Worm (Caenorhabditis elegans) whole organism, mixed stage, embryonic: ENCODE data around the gene D1054.1.

ENCODE experiments used
- bed-3 ChIP-seq: fragments of 200-800 bp; sonication (Bioruptor generic); optimal IDR thresholded peaks from 3 replicates; lab custom pipeline; 2018; ENCODE audit warnings: mild to moderate bottlenecking, missing genetic modification characterization, moderate library complexity, missing compliant biosample characterization
- ceh-39 ChIP-seq: fragments of 150-350 bp; optimal IDR thresholded peaks from 2 replicates; lab custom pipeline; 2014; ENCODE audit warnings: missing biosample characterization, missing genetic modification characterization
- ceh-43 ChIP-seq: fragments of 200-800 bp; sonication (Bioruptor generic); optimal IDR thresholded peaks from 2 replicates; lab custom pipeline; 2018; ENCODE audit warnings: mild to moderate bottlenecking, missing genetic modification characterization, moderate library complexity, missing compliant biosample characterization
- ces-1 ChIP-seq: fragments of 150-350 bp; optimal IDR thresholded peaks from 2 replicates; lab custom pipeline; 2014; ENCODE audit warnings: missing biosample characterization, missing genetic modification reagents, missing genetic modification characterization
- cnd-1 ChIP-seq: fragments of 200-800 bp; sonication (Bioruptor generic); optimal IDR thresholded peaks from 2 replicates; lab custom pipeline; 2018; ENCODE audit warnings: mild to moderate bottlenecking, missing genetic modification characterization, missing compliant biosample characterization
- drap-1 ChIP-seq: fragments of 200-800 bp; sonication (Bioruptor generic); optimal IDR thresholded peaks from 3 replicates; lab custom pipeline; 2018; ENCODE audit warnings: mild to moderate bottlenecking, missing genetic modification characterization, missing compliant biosample characterization
- elt-3 ChIP-seq: fragments of 150-350 bp; optimal IDR thresholded peaks from 2 replicates; lab custom pipeline; 2014; ENCODE audit warnings: missing biosample characterization, missing genetic modification characterization
- ham-2 ChIP-seq: fragments of 200-800 bp; sonication (Bioruptor generic); optimal IDR thresholded peaks from 2 replicates; lab custom pipeline; 2018; ENCODE audit warnings: mild to moderate bottlenecking, missing genetic modification characterization, missing compliant biosample characterization
- hlh-1 ChIP-seq: fragments of 150-350 bp; optimal IDR thresholded peaks from 2 replicates; lab custom pipeline; 2014; ENCODE audit warnings: missing biosample characterization, missing genetic modification reagents, missing genetic modification characterization
- lin-13 ChIP-seq: fragments of 150-350 bp; optimal IDR thresholded peaks from 2 replicates; lab custom pipeline; 2014; ENCODE audit warnings: missing biosample characterization, missing genetic modification characterization
- lin-32 ChIP-seq: fragments of 200-800 bp; sonication (Bioruptor generic); optimal IDR thresholded peaks from 2 replicates; lab custom pipeline; 2018; ENCODE audit warnings: mild to moderate bottlenecking, missing genetic modification characterization, missing compliant biosample characterization
- lsy-2 ChIP-seq: fragments of 150-350 bp; optimal IDR thresholded peaks from 2 replicates; lab custom pipeline; 2014; ENCODE audit warnings: missing biosample characterization, missing genetic modification characterization
- mab-5 ChIP-seq: fragments of 150-350 bp; optimal IDR thresholded peaks from 2 replicates; lab custom pipeline; 2014; ENCODE audit warnings: missing biosample characterization, missing genetic modification characterization
- mep-1 ChIP-seq: fragments of 150-350 bp; optimal IDR thresholded peaks from 2 replicates; lab custom pipeline; 2017; ENCODE audit warnings: missing biosample characterization, missing genetic modification reagents, missing genetic modification characterization, inconsistent platforms
- mls-2 ChIP-seq: sonication (generic microtip); optimal IDR thresholded peaks from 2 replicates; lab custom pipeline; 2016; ENCODE audit warnings: mild to moderate bottlenecking, missing genetic modification characterization, moderate library complexity, missing compliant biosample characterization
- nhr-12 ChIP-seq: fragments of 150-350 bp; optimal IDR thresholded peaks from 2 replicates; lab custom pipeline; 2014; ENCODE audit warnings: missing biosample characterization, missing genetic modification characterization
- nhr-2 ChIP-seq: fragments of 150-350 bp; optimal IDR thresholded peaks from 2 replicates; lab custom pipeline; 2014; ENCODE audit warnings: missing biosample characterization, missing genetic modification characterization
- nhr-237 ChIP-seq: fragments of 150-350 bp; optimal IDR thresholded peaks from 2 replicates; lab custom pipeline; 2014; ENCODE audit warnings: missing biosample characterization, missing genetic modification characterization
- nhr-76 ChIP-seq: sonication (generic microtip); optimal IDR thresholded peaks from 2 replicates; lab custom pipeline; 2017; ENCODE audit warnings: missing biosample characterization, missing genetic modification characterization
- pha-4 ChIP-seq: fragments of 150-350 bp; optimal IDR thresholded peaks from 2 replicates; lab custom pipeline; 2018; ENCODE audit warnings: missing biosample characterization, missing genetic modification reagents, missing genetic modification characterization
- sem-2 ChIP-seq: fragments of 200-800 bp; sonication (Bioruptor generic); optimal IDR thresholded peaks from 2 replicates; lab custom pipeline; 2018; ENCODE audit warnings: mild to moderate bottlenecking, missing genetic modification characterization, missing compliant biosample characterization
- snpc-4 ChIP-seq: fragments of 150-350 bp; optimal IDR thresholded peaks from 2 replicates; lab custom pipeline; 2014; ENCODE audit warnings: missing biosample characterization, missing genetic modification characterization
- sptf-1 ChIP-seq: sonication (generic microtip); optimal IDR thresholded peaks from 2 replicates; lab custom pipeline; 2017; ENCODE audit warnings: mild to moderate bottlenecking, missing genetic modification characterization, moderate library complexity, missing compliant biosample characterization
- unc-120 ChIP-seq: sonication (generic microtip); optimal IDR thresholded peaks from 2 replicates; lab custom pipeline; 2017; ENCODE audit warnings: missing genetic modification characterization, missing compliant biosample characterization; ENCODE audit not compliant: poor library complexity, severe bottlenecking
- unc-39 ChIP-seq: fragments of 150-350 bp; optimal IDR thresholded peaks from 2 replicates; lab custom pipeline; 2014; ENCODE audit warnings: missing biosample characterization, missing genetic modification characterization
- zip-8 ChIP-seq: fragments of 150-350 bp; optimal IDR thresholded peaks from 2 replicates; lab custom pipeline; 2014; ENCODE audit warnings: missing biosample characterization, missing genetic modification characterization
- ztf-11 ChIP-seq: fragments of 150-350 bp; optimal IDR thresholded peaks from 2 replicates; lab custom pipeline; 2014; ENCODE audit warnings: missing biosample characterization, missing genetic modification characterization

The D1054.1 gene

DNA sequence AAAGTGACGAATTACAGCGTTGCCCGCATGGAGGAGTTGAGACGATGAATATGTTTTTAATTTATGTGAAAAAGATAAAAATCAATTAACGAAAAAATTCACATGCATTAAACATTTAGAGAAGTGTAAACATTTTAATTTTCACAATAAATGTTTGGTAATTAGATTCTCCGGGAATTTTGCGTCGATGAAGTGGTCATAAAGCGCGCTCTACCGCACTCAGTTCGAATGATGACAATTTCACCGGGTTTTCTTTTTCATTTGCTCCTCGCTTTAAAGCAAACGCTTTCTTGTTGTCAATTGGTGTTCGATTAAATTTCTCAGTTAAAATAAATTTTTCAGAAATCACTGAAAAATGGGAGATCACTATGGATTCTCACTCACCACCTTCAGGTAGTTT lies at the start of gene D1054.1, which contains the start of gene pas-2:
D1054.1 (minus strand) TSS at position 192 of the 400 bp plus-strand sequence.
pas-2 (plus strand) TSS at position 343 of the 400 bp plus-strand sequence.
- TF ChIP-seq unc-39 (no peak), ceh-39 (tag; lab: Kevin White, UChicago) (no peak), mep-1 (tag; lab: Kevin White, UChicago) (peak; percentile 15), ztf-11 (no peak), zip-8 (tag; lab: Kevin White, UChicago) (no peak), elt-3 (tag; lab: Kevin White, UChicago) (no peak), ceh-43 (no peak), ces-1 (peak; percentile 85), bed-3 (no peak)

DNA sequence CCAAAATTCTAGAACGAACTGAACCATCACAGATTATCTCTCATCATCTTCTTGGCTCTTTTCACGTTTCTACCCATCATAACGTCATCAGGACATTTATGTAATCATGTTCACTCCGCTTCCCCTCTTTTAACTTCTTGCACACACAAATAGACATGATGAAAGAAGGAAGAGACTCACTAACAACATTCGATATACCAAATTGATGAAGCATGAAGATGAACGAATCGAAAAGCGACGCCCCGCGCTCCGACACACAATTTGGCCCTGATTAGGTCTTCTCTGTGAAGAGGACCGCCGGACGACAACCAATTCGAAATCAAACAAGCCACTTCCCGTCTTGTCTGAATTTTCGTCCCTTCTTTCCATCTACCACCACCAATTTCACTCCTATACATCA lies 48.5 kb upstream of the D1054.1 start:
- no peak for TF ChIP-seq pha-4 (tag; lab: Kevin White, UChicago)
- no peak for TF ChIP-seq mab-5 (tag; lab: Kevin White, UChicago)
- no peak for TF ChIP-seq ham-2
- TF ChIP-seq nhr-12: no peak
- no peak for TF ChIP-seq snpc-4 (tag; lab: Kevin White, UChicago)
- peak; percentile 94 for TF ChIP-seq ces-1

DNA sequence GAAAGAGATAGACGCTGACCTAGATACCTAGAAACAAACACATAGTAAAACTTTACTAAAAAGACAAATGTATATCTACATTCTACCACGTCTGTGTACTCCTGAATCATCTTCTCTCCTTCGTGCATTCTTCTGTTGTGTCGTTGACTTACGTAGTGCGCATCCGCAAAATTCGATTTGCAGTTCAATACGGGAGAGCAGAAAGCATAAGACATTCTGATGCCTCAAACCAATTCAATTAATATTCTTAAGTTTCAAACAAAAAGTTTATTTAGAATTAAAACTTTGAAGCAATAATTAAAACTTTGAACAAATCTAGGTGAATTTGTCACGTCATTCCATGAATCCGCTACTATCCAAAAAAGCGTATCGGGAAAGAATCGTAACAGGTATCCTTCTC lies 46.8 kb upstream of the D1054.1 start:
- peak; percentile 88 for TF ChIP-seq ces-1
- no peak for TF ChIP-seq sem-2 (GFP tag; lab: Kevin White, UChicago)
- TF ChIP-seq lin-13 (tag; lab: Kevin White, UChicago): no peak
- TF ChIP-seq cnd-1 (tag; lab: Kevin White, UChicago): no peak
- no peak for TF ChIP-seq hlh-1

DNA sequence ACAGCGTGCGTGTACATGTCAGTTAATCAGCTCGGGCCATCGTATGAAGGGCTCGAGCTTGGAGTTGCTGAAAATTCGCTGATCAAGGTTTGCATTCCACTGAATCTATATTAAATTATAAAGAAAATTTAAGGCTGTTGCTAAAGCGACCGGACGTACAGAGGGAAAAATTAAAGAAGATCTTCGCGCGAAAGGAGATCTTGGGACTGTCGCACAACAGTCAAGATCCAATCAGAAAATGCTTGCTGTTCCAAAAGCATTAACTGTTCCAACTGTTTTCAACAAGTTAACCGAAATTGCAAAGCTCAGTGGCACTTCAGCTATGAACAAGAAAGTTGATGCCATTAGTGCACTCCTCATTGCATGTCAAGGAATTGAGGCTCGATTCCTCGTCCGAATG lies 44.3 kb upstream of the D1054.1 start:
- TF ChIP-seq pha-4 (tag; lab: Kevin White, UChicago): no peak
- no peak for TF ChIP-seq mab-5 (tag; lab: Kevin White, UChicago)
- TF ChIP-seq mls-2 (tag; lab: Kevin White, UChicago): no peak
- TF ChIP-seq zip-8 (tag; lab: Kevin White, UChicago): no peak
- TF ChIP-seq unc-39: no peak
- TF ChIP-seq unc-120 (tag; lab: Kevin White, UChicago): no peak
- TF ChIP-seq drap-1 (GFP tag; lab: Kevin White, UChicago): no peak
- no peak for TF ChIP-seq lin-32 (GFP tag; lab: Kevin White, UChicago)
- no peak for TF ChIP-seq ceh-43
- no peak for TF ChIP-seq nhr-12
- TF ChIP-seq snpc-4 (tag; lab: Kevin White, UChicago): no peak
- TF ChIP-seq nhr-2: no peak
- no peak for TF ChIP-seq ceh-39 (tag; lab: Kevin White, UChicago)
- TF ChIP-seq ces-1: no peak
- TF ChIP-seq nhr-76 (tag; lab: Kevin White, UChicago): no peak
- TF ChIP-seq bed-3: no peak

DNA sequence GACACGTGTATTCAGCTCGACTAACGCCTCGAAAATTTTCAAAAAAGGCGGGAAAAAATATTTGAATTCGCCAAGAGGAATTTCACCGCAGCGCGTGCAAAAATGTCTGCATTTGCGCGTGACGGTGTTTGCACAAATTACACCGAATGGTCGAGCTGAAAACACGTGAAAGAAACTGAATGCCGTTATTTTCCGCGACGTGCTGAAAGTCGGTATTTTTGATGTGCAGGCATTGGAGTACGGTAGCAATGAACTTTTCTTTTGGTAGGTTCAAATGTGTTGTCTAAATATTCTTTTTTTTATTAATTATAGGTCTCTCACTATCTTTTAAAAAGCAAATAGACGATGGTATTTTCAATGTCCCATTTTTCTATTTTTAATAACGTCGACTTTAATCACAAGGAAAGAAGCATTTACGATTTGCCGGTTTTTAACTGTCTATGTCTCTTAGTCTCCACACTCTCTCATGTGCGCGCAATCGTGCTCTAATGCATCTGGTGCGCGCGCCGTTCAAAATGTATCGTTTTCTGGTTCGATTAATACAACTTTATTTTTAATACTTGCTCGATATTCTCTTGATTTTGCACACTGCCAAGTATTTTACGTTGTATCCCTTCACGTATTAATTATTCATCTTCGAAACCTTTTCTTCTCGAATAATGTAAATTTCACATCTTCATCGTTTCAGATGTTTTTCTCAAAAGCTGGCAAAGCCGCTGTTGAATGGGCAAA lies 43.6 kb upstream of the D1054.1 start, which contains the start of the genes C29A12.1 and lig-1:
C29A12.1 (minus strand) TSS at position 63 of the 732 bp plus-strand sequence.
lig-1 (plus strand) TSS at position 682 of the 732 bp plus-strand sequence.
- TF ChIP-seq mep-1 (tag; lab: Kevin White, UChicago) (peak; percentile 27), sptf-1 (tag; lab: Kevin White, UChicago) (no peak), nhr-237 (tag; lab: Kevin White, UChicago) (no peak), ces-1 (no peak), drap-1 (GFP tag; lab: Kevin White, UChicago) (no peak), ceh-39 (tag; lab: Kevin White, UChicago) (peak; percentile 81)

DNA sequence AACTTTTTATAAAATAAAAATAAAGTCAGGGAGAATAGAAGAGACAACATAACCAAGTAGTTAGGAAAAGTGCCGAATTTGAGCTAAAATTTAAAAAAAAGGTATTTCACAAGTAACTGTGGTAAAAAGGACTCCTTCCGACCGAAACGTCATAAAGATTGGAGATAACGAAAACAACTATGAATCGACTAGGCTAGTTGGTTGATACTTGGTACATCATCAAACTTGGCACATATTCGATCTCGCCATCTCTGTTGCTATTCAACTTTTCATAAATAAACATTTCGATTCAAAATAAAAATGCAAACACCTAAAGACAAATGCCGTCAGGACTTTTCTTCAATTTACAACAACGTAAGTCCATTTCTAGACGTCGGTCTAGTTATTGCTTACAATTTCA lies 41.7 kb upstream of the D1054.1 start, which contains the start of gene C29A12.22:
C29A12.22 (plus strand) TSS at position 301 of the 400 bp plus-strand sequence.
- TF ChIP-seq elt-3 (tag; lab: Kevin White, UChicago): no peak
- TF ChIP-seq mls-2 (tag; lab: Kevin White, UChicago): no peak
- no peak for TF ChIP-seq lsy-2 (tag; lab: Kevin White, UChicago)
- no peak for TF ChIP-seq unc-39
- no peak for TF ChIP-seq ham-2
- no peak for TF ChIP-seq sem-2 (GFP tag; lab: Kevin White, UChicago)
